Fruit fly (Drosophila melanogaster) whole organism, embryonic: Measurements from ENCODE around the gene hang.

Experiments
- Antp ChIP-seq: fragments of 200-800 bp; sonication (Bioruptor generic); optimal IDR thresholded peaks from 3 replicates; lab custom pipeline; 2016; ENCODE audit warnings: missing biosample characterization, missing genetic modification characterization
- Bdp1 ChIP-seq: fragments of 200-800 bp; sonication (Bioruptor generic); optimal IDR thresholded peaks from 3 replicates; lab custom pipeline; 2016; ENCODE audit warnings: missing biosample characterization, missing genetic modification characterization
- CG11093 ChIP-seq: fragments of 200-800 bp; sonication (Bioruptor generic); IDR thresholded peaks from 3 replicates; pipeline ENCODE4 v1.3.6; 2022; ENCODE audit warnings: missing biosample characterization, missing genetic modification characterization
- CG1233 ChIP-seq: fragments of 200-800 bp; sonication (Bioruptor generic); optimal IDR thresholded peaks from 4 replicates; lab custom pipeline; 2018; ENCODE audit warnings: missing biosample characterization, mild to moderate bottlenecking, missing genetic modification characterization
- CG13123 ChIP-seq: fragments of 200-800 bp; sonication (Bioruptor generic); optimal IDR thresholded peaks from 2 replicates; lab custom pipeline; 2016; ENCODE audit warnings: missing biosample characterization, missing genetic modification characterization
- CG15601 ChIP-seq: fragments of 200-800 bp; sonication (Bioruptor generic); optimal IDR thresholded peaks from 3 replicates; lab custom pipeline; 2019; ENCODE audit warnings: missing biosample characterization, mild to moderate bottlenecking, missing genetic modification characterization, moderate library complexity
- CG17385 ChIP-seq: fragments of 200-800 bp; sonication (Bioruptor generic); optimal IDR thresholded peaks from 3 replicates; lab custom pipeline; 2018; ENCODE audit warnings: missing biosample characterization, mild to moderate bottlenecking, missing genetic modification characterization
- CG17802 ChIP-seq: fragments of 200-800 bp; sonication (Bioruptor generic); optimal IDR thresholded peaks from 2 replicates; lab custom pipeline; 2018; ENCODE audit warnings: missing biosample characterization, mild to moderate bottlenecking, missing genetic modification characterization, moderate library complexity
- CG2116 ChIP-seq: fragments of 200-800 bp; sonication (Bioruptor generic); optimal IDR thresholded peaks from 3 replicates; lab custom pipeline; 2018; ENCODE audit warnings: missing biosample characterization, mild to moderate bottlenecking, missing genetic modification characterization
- CG2120 ChIP-seq: fragments of 200-800 bp; sonication (Bioruptor generic); optimal IDR thresholded peaks from 3 replicates; lab custom pipeline; 2016; ENCODE audit warnings: missing biosample characterization, missing genetic modification characterization
- CG2129 ChIP-seq: fragments of 200-800 bp; sonication (Bioruptor generic); IDR thresholded peaks from 2 replicates; pipeline ENCODE4 v1.3.6; 2022; ENCODE audit warnings: missing biosample characterization, missing genetic modification characterization; ENCODE audit not compliant: partially characterized antibody
- CG31365 ChIP-seq: fragments of 200-800 bp; sonication (Bioruptor generic); optimal IDR thresholded peaks from 2 replicates; lab custom pipeline; 2018; ENCODE audit warnings: missing biosample characterization, mild to moderate bottlenecking, missing genetic modification characterization
- CG31388 ChIP-seq: fragments of 200-800 bp; sonication (Bioruptor generic); optimal IDR thresholded peaks from 2 replicates; lab custom pipeline; 2016; ENCODE audit warnings: missing biosample characterization, missing genetic modification characterization
- CG33213 ChIP-seq: fragments of 200-800 bp; sonication (Bioruptor generic); optimal IDR thresholded peaks from 3 replicates; lab custom pipeline; 2016; ENCODE audit warnings: missing biosample characterization, missing genetic modification characterization
- CG34224 ChIP-seq: fragments of 200-800 bp; sonication (Bioruptor generic); IDR thresholded peaks from 3 replicates; pipeline ENCODE4 v1.3.6; 2022; ENCODE audit warnings: missing biosample characterization, missing genetic modification characterization; ENCODE audit not compliant: partially characterized antibody
- CG4617 ChIP-seq: fragments of 200-800 bp; sonication (Bioruptor generic); optimal IDR thresholded peaks from 3 replicates; lab custom pipeline; 2016; ENCODE audit warnings: missing biosample characterization, missing genetic modification characterization, borderline replicate concordance
- CG4820 ChIP-seq: fragments of 200-800 bp; sonication (Bioruptor generic); optimal IDR thresholded peaks from 3 replicates; lab custom pipeline; 2016; ENCODE audit warnings: missing biosample characterization, missing genetic modification characterization
- CG4854 ChIP-seq: fragments of 200-800 bp; sonication (Bioruptor generic); optimal IDR thresholded peaks from 2 replicates; lab custom pipeline; 2016; ENCODE audit warnings: missing biosample characterization, missing genetic modification characterization, inconsistent platforms
- CG5180 ChIP-seq: fragments of 200-800 bp; sonication (Bioruptor generic); optimal IDR thresholded peaks from 3 replicates; lab custom pipeline; 2017; ENCODE audit warnings: missing biosample characterization, missing genetic modification characterization, mild to moderate bottlenecking, moderate library complexity, missing genetic modification reagents
- CG7357 ChIP-seq: fragments of 200-800 bp; sonication (Bioruptor generic); IDR thresholded peaks from 3 replicates; pipeline ENCODE4 v1.3.6; 2022; ENCODE audit warnings: missing biosample characterization, missing genetic modification characterization
- CG9609 ChIP-seq: fragments of 200-800 bp; sonication (Bioruptor generic); optimal IDR thresholded peaks from 3 replicates; lab custom pipeline; 2016; ENCODE audit warnings: missing biosample characterization, missing genetic modification characterization
- CG9727 ChIP-seq: fragments of 200-800 bp; sonication (Bioruptor generic); optimal IDR thresholded peaks from 3 replicates; lab custom pipeline; 2017; ENCODE audit warnings: missing biosample characterization, mild to moderate bottlenecking, missing genetic modification characterization
- Dip3 ChIP-seq: fragments of 200-800 bp; sonication (Bioruptor generic); optimal IDR thresholded peaks from 3 replicates; lab custom pipeline; 2016; ENCODE audit warnings: missing biosample characterization, missing genetic modification characterization
- Dp ChIP-seq: fragments of 200-800 bp; sonication (Bioruptor generic); optimal IDR thresholded peaks from 2 replicates; lab custom pipeline; 2018; ENCODE audit warnings: missing biosample characterization, mild to moderate bottlenecking, missing genetic modification characterization, moderate library complexity
- Elba2 ChIP-seq: fragments of 200-800 bp; sonication (Bioruptor generic); optimal IDR thresholded peaks from 3 replicates; lab custom pipeline; 2016; ENCODE audit warnings: missing biosample characterization, missing genetic modification characterization
- Hr39 ChIP-seq: fragments of >200 bp; optimal IDR thresholded peaks from 2 replicates; lab custom pipeline; 2017
- Hr51 ChIP-seq, 2 experiments: fragments of 200-800 bp; sonication (Bioruptor generic); optimal IDR thresholded peaks; 2 replicates in 1 of 2; 3 replicates in 1 of 2; lab custom pipeline; 2016 to 2018; ENCODE audit warnings: missing biosample characterization in 2 of 2, missing genetic modification characterization in 2 of 2, mild to moderate bottlenecking in 1 of 2, moderate library complexity in 1 of 2
- Rx ChIP-seq: fragments of 200-800 bp; sonication (Bioruptor generic); IDR thresholded peaks from 2 replicates; pipeline ENCODE4 v1.3.6; 2022; ENCODE audit warnings: missing biosample characterization, missing genetic modification characterization
- abd-A ChIP-seq: fragments of 200-800 bp; sonication (Bioruptor generic); optimal IDR thresholded peaks from 3 replicates; lab custom pipeline; 2019; ENCODE audit warnings: missing biosample characterization, mild to moderate bottlenecking, missing genetic modification characterization, moderate library complexity
- bigmax ChIP-seq: fragments of 200-800 bp; sonication (Bioruptor generic); optimal IDR thresholded peaks from 2 replicates; lab custom pipeline; 2018; ENCODE audit warnings: missing biosample characterization, mild to moderate bottlenecking, missing genetic modification characterization
- chm ChIP-seq: fragments of 200-800 bp; sonication (Bioruptor generic); IDR thresholded peaks from 2 replicates; pipeline ENCODE4 v1.3.6; 2022; ENCODE audit warnings: missing biosample characterization, missing genetic modification characterization
- chn ChIP-seq: fragments of 200-800 bp; sonication (Bioruptor generic); optimal IDR thresholded peaks from 2 replicates; lab custom pipeline; 2016; ENCODE audit warnings: missing biosample characterization, missing genetic modification characterization
- danr ChIP-seq: fragments of 200-800 bp; sonication (Bioruptor generic); IDR thresholded peaks from 2 replicates; pipeline ENCODE4 v1.3.6; 2022; ENCODE audit warnings: missing biosample characterization, missing genetic modification characterization
- dysf ChIP-seq: fragments of 200-800 bp; sonication (Bioruptor generic); IDR thresholded peaks from 3 replicates; pipeline ENCODE4 v1.3.6; 2022; ENCODE audit warnings: missing biosample characterization, missing genetic modification characterization
- fru ChIP-seq: fragments of >200 bp; optimal IDR thresholded peaks from 2 replicates; lab custom pipeline; 2017
- jing ChIP-seq: fragments of 200-800 bp; sonication (Bioruptor generic); optimal IDR thresholded peaks from 2 replicates; lab custom pipeline; 2018; ENCODE audit warnings: missing biosample characterization, mild to moderate bottlenecking, missing genetic modification characterization
- lab ChIP-seq: fragments of 200-800 bp; sonication (Bioruptor generic); optimal IDR thresholded peaks from 3 replicates; lab custom pipeline; 2017; ENCODE audit warnings: missing biosample characterization, missing genetic modification characterization, mild to moderate bottlenecking, moderate library complexity, missing genetic modification reagents
- lbe ChIP-seq: fragments of 200-800 bp; sonication (Bioruptor generic); optimal IDR thresholded peaks from 2 replicates; lab custom pipeline; 2016; ENCODE audit warnings: missing biosample characterization, mild to moderate bottlenecking, missing genetic modification characterization
- oc ChIP-seq: fragments of 200-800 bp; sonication (Bioruptor generic); optimal IDR thresholded peaks from 2 replicates; lab custom pipeline; 2018; ENCODE audit warnings: missing biosample characterization, mild to moderate bottlenecking, missing genetic modification characterization, moderate library complexity
- pan ChIP-seq, 4 experiments: fragments of >200 bp in 3 of 4; fragments of 200-800 bp in 1 of 4; sonication (Bioruptor generic) in 1 of 4; optimal IDR thresholded peaks in 3 of 4; IDR thresholded peaks in 1 of 4; 2 replicates each; pipeline versions ENCODE4 v1.3.6 to Lab custom; 2017 to 2022; ENCODE audit warnings: missing biosample characterization in 2 of 4, missing genetic modification characterization in 2 of 4, mixed read lengths in 1 of 4
- pzg ChIP-seq: fragments of 200-800 bp; sonication (Bioruptor generic); optimal IDR thresholded peaks from 3 replicates; lab custom pipeline; 2018; ENCODE audit warnings: missing biosample characterization, mild to moderate bottlenecking, missing genetic modification characterization, moderate library complexity
- repo ChIP-seq: fragments of 200-800 bp; sonication (Bioruptor generic); optimal IDR thresholded peaks from 2 replicates; lab custom pipeline; 2016; ENCODE audit warnings: missing biosample characterization, missing genetic modification characterization
- sens ChIP-seq: fragments of 200-800 bp; sonication (Bioruptor generic); peaks from one replicate; lab custom pipeline; 2016; ENCODE audit warnings: missing biosample characterization, missing genetic modification characterization
- seq ChIP-seq: fragments of 200-800 bp; sonication (Bioruptor generic); IDR thresholded peaks from 2 replicates; pipeline ENCODE4 v1.3.6; 2022; ENCODE audit warnings: missing biosample characterization, missing genetic modification characterization
- sisA ChIP-seq: fragments of 200-800 bp; sonication (Bioruptor generic); IDR thresholded peaks from 2 replicates; pipeline ENCODE4 v1.3.6; 2022; ENCODE audit warnings: missing biosample characterization, missing genetic modification characterization
- ssp ChIP-seq: fragments of 200-800 bp; sonication (Bioruptor generic); IDR thresholded peaks from 2 replicates; pipeline ENCODE4 v1.3.6; 2022; ENCODE audit warnings: missing biosample characterization, missing genetic modification characterization
- tgo ChIP-seq: fragments of 200-800 bp; sonication (Bioruptor generic); IDR thresholded peaks from 3 replicates; pipeline ENCODE4 v1.3.6; 2022; ENCODE audit warnings: missing biosample characterization, missing genetic modification characterization
- trem ChIP-seq: fragments of 200-800 bp; optimal IDR thresholded peaks from 3 replicates; lab custom pipeline; 2019; ENCODE audit warnings: missing biosample characterization, mild to moderate bottlenecking, missing genetic modification characterization, moderate library complexity
- unc-4 ChIP-seq: fragments of 200-800 bp; sonication (Bioruptor generic); IDR thresholded peaks from 2 replicates; pipeline ENCODE4 v1.3.6; 2022; ENCODE audit warnings: missing biosample characterization, missing genetic modification characterization; ENCODE audit not compliant: partially characterized antibody
- usp ChIP-seq: fragments of >200 bp; optimal IDR thresholded peaks from 2 replicates; lab custom pipeline; 2017; ENCODE audit warnings: missing biosample characterization, missing genetic modification characterization
- vnd ChIP-seq: fragments of 200-800 bp; sonication (Bioruptor generic); IDR thresholded peaks from 3 replicates; pipeline ENCODE4 v1.3.6; 2022; ENCODE audit warnings: missing biosample characterization, missing genetic modification characterization; ENCODE audit not compliant: partially characterized antibody

hang gene

dm6 chrX:16391397-16391796 lies 31.2 kb upstream of the hang start, which contains the start of the genes TH1 and mei-41 (continued):
- peak; percentile 80 for TF ChIP-seq oc (tag; lab: Kevin White, UChicago)
- peak; percentile 48 for TF ChIP-seq Bdp1 (GFP tag; lab: Kevin White, UChicago)
- peak; percentile 54; the same call in 1 of the 2 replicates for TF ChIP-seq unc-4
- peak; percentile 13 for TF ChIP-seq bigmax
- no peak for TF ChIP-seq lab (GFP tag; lab: Kevin White, UChicago)
- peak; percentile 86 for TF ChIP-seq trem (tag; lab: Kevin White, UChicago)
- TF ChIP-seq danr (GFP tag; lab: Robert Waterston, UW) = peak; percentile 93
- peak; percentile 70 for TF ChIP-seq CG2116 (GFP tag; lab: Kevin White, UChicago)
- peak; percentile 75 for TF ChIP-seq CG1233 (GFP tag; lab: Kevin White, UChicago)
- TF ChIP-seq fru (lab: Kevin White, UChicago) = no peak
- no peak for TF ChIP-seq CG34224 (GFP tag; lab: Robert Waterston, UW)
- peak; percentile 46 for TF ChIP-seq pzg (GFP tag; lab: Kevin White, UChicago)
- TF ChIP-seq chn (GFP tag; lab: Kevin White, UChicago) = peak; percentile 59
- TF ChIP-seq sens (GFP tag; lab: Kevin White, UChicago) = no peak
- TF ChIP-seq ssp (GFP tag; lab: Robert Waterston, UW) = peak; percentile 99
- no peak for TF ChIP-seq CG5180 (GFP tag; lab: Kevin White, UChicago)
- peak; percentile 66 for TF ChIP-seq Dip3 (GFP tag; lab: Kevin White, UChicago)
- peak; percentile 93 for TF ChIP-seq Rx (GFP tag; lab: Robert Waterston, UW)
- TF ChIP-seq CG9609 (GFP tag; lab: Kevin White, UChicago) = peak; percentile 43
- TF ChIP-seq dysf (GFP tag; lab: Robert Waterston, UW) = peak; percentile 96
- no peak for TF ChIP-seq abd-A (tag; lab: Kevin White, UChicago)
- no peak for TF ChIP-seq CG2129 (GFP tag; lab: Robert Waterston, UW)
- no peak for TF ChIP-seq CG4854
- peak; percentile 78 for TF ChIP-seq CG31388
- TF ChIP-seq Antp (GFP tag; lab: Kevin White, UChicago) = peak; percentile 26
- peak; percentile 90 for TF ChIP-seq chm (GFP tag; lab: Robert Waterston, UW)
- TF ChIP-seq CG33213 = no peak
- peak; percentile 48; the same call in 1 of the 3 replicates for TF ChIP-seq vnd
- TF ChIP-seq CG17385 (GFP tag; lab: Kevin White, UChicago) = peak; percentile 96
- TF ChIP-seq lbe (GFP tag; lab: Kevin White, UChicago) = no peak
- TF ChIP-seq Hr39 (lab: Kevin White, UChicago) = no peak
- peak; percentile 52 for TF ChIP-seq Dp (GFP tag; lab: Kevin White, UChicago)
- no peak for TF ChIP-seq pan (optimal IDR thresholded peaks at IDR 0.05; lab: Kevin White, UChicago)
- peak in 1 of 2 experiments; percentile 96 for TF ChIP-seq pan (GFP tag; optimal IDR thresholded peaks at IDR 0.05 in 1 of 2, IDR thresholded peaks at IDR 0.05 in 1 of 2)
- peak; percentile 95 for TF ChIP-seq sisA (GFP tag; lab: Robert Waterston, UW)
- TF ChIP-seq CG7357 (GFP tag; lab: Robert Waterston, UW) = peak; percentile 100
- peak; percentile 91 for TF ChIP-seq CG9727 (GFP tag; lab: Kevin White, UChicago)
- TF ChIP-seq CG2120 (GFP tag; lab: Kevin White, UChicago) = peak; percentile 80
- TF ChIP-seq repo (GFP tag; lab: Kevin White, UChicago) = no peak
- peak; percentile 63 for TF ChIP-seq CG4617
- TF ChIP-seq seq (GFP tag; lab: Robert Waterston, UW) = peak; percentile 92
- TF ChIP-seq usp (GFP tag; lab: Kevin White, UChicago) = no peak
- TF ChIP-seq tgo (GFP tag; lab: Robert Waterston, UW) = peak; percentile 95
- TF ChIP-seq jing = peak; percentile 48
- TF ChIP-seq CG15601 = peak; percentile 85
- TF ChIP-seq CG11093 (GFP tag; lab: Robert Waterston, UW) = peak; percentile 94
- peak in 1 of 2 experiments; percentile 51 for TF ChIP-seq Hr51 (GFP tag; optimal IDR thresholded peaks at IDR 0.05; lab: Kevin White, UChicago)
- no peak for TF ChIP-seq CG31365 (tag; lab: Kevin White, UChicago)
- TF ChIP-seq CG17802 (tag; lab: Kevin White, UChicago) = peak; percentile 92
- TF ChIP-seq CG4820 = peak; percentile 82
- no peak for TF ChIP-seq Elba2 (GFP tag; lab: Kevin White, UChicago)
- TF ChIP-seq CG13123 (GFP tag; lab: Kevin White, UChicago) = no peak
